Worm (Caenorhabditis elegans) whole organism, late embryonic: ENCODE data around the gene srv-10.

Experiments used
- C08G9.2 ChIP-seq: sonication (generic microtip); optimal IDR thresholded peaks from 2 replicates; lab custom pipeline; 2016; ENCODE audit warnings: mild to moderate bottlenecking, missing genetic modification characterization, moderate library complexity, missing compliant biosample characterization
- F13H6.1 ChIP-seq: sonication (generic microtip); optimal IDR thresholded peaks from 2 replicates; lab custom pipeline; 2016; ENCODE audit warnings: missing genetic modification characterization, missing compliant biosample characterization
- K09A11.1 ChIP-seq: sonication (generic microtip); optimal IDR thresholded peaks from 2 replicates; lab custom pipeline; 2017; ENCODE audit warnings: antibody characterized with exemption, mild to moderate bottlenecking, missing genetic modification characterization, missing compliant biosample characterization; ENCODE audit not compliant: insufficient read depth
- Y22D7AL.16 ChIP-seq: sonication (generic microtip); optimal IDR thresholded peaks from 2 replicates; lab custom pipeline; 2016; ENCODE audit warnings: missing genetic modification characterization, missing compliant biosample characterization
- ama-1 ChIP-seq: fragments of 150-350 bp; optimal IDR thresholded peaks from 2 replicates; lab custom pipeline; 2014
- ceh-14 ChIP-seq: sonication (generic microtip); optimal IDR thresholded peaks from 2 replicates; lab custom pipeline; 2016; ENCODE audit warnings: missing genotype, missing genetic modification characterization, missing compliant biosample characterization
- ceh-18 ChIP-seq: sonication (generic microtip); optimal IDR thresholded peaks from 2 replicates; lab custom pipeline; 2016; ENCODE audit warnings: missing genetic modification characterization, missing compliant biosample characterization
- ceh-2 ChIP-seq: sonication (generic microtip); optimal IDR thresholded peaks from 2 replicates; lab custom pipeline; 2016; ENCODE audit warnings: missing genotype, missing genetic modification characterization, missing compliant biosample characterization
- ceh-22 ChIP-seq: sonication (generic microtip); optimal IDR thresholded peaks from 2 replicates; lab custom pipeline; 2017; ENCODE audit warnings: missing biosample characterization, missing genetic modification characterization
- ceh-30 ChIP-seq: fragments of 150-350 bp; optimal IDR thresholded peaks from 2 replicates; lab custom pipeline; 2014; ENCODE audit warnings: missing biosample characterization, missing genetic modification characterization
- ceh-31 ChIP-seq: sonication (generic microtip); optimal IDR thresholded peaks from 2 replicates; lab custom pipeline; 2016; ENCODE audit warnings: missing genetic modification characterization, missing compliant biosample characterization
- ceh-48 ChIP-seq: sonication (generic microtip); optimal IDR thresholded peaks from 2 replicates; lab custom pipeline; 2016; ENCODE audit warnings: missing genetic modification characterization, inconsistent platforms, missing compliant biosample characterization
- che-1 ChIP-seq: sonication (generic microtip); optimal IDR thresholded peaks from 2 replicates; lab custom pipeline; 2016; ENCODE audit warnings: mild to moderate bottlenecking, missing genetic modification characterization, missing compliant biosample characterization
- dmd-4 ChIP-seq: sonication (generic microtip); optimal IDR thresholded peaks from 2 replicates; lab custom pipeline; 2016; ENCODE audit warnings: borderline replicate concordance, missing genetic modification characterization, missing compliant biosample characterization
- elt-2 ChIP-seq: sonication (generic microtip); optimal IDR thresholded peaks from 2 replicates; lab custom pipeline; 2016; ENCODE audit warnings: missing genetic modification reagents, missing genetic modification characterization, missing compliant biosample characterization
- eyg-1 ChIP-seq: sonication (generic microtip); optimal IDR thresholded peaks from 2 replicates; lab custom pipeline; 2016; ENCODE audit warnings: missing genotype, missing genetic modification characterization, missing compliant biosample characterization
- fax-1 ChIP-seq: sonication (generic microtip); optimal IDR thresholded peaks from 2 replicates; lab custom pipeline; 2016; ENCODE audit warnings: missing genotype, missing genetic modification characterization, missing compliant biosample characterization
- fkh-10 ChIP-seq: fragments of 150-350 bp; optimal IDR thresholded peaks from 2 replicates; lab custom pipeline; 2014; ENCODE audit warnings: missing biosample characterization, missing genetic modification reagents, missing genetic modification characterization
- gmeb-2 ChIP-seq: sonication (generic microtip); optimal IDR thresholded peaks from 2 replicates; lab custom pipeline; 2016; ENCODE audit warnings: missing genetic modification characterization, inconsistent platforms, missing compliant biosample characterization
- hlh-15 ChIP-seq: sonication (generic microtip); optimal IDR thresholded peaks from 2 replicates; lab custom pipeline; 2016; ENCODE audit warnings: missing genetic modification characterization, missing compliant biosample characterization
- hlh-6 ChIP-seq: sonication (generic microtip); optimal IDR thresholded peaks from 2 replicates; lab custom pipeline; 2016; ENCODE audit warnings: missing genotype, missing genetic modification characterization, missing compliant biosample characterization
- lin-11 ChIP-seq: fragments of 200-800 bp; sonication (Bioruptor generic); optimal IDR thresholded peaks from 2 replicates; lab custom pipeline; 2018; ENCODE audit warnings: mild to moderate bottlenecking, missing genetic modification characterization, missing compliant biosample characterization
- madf-2 ChIP-seq: sonication (generic microtip); optimal IDR thresholded peaks from 2 replicates; lab custom pipeline; 2017; ENCODE audit warnings: missing genetic modification characterization, missing compliant biosample characterization
- nhr-11 ChIP-seq: fragments of 150-350 bp; optimal IDR thresholded peaks from 2 replicates; lab custom pipeline; 2014; ENCODE audit warnings: missing biosample characterization, missing genetic modification characterization
- npax-4 ChIP-seq: sonication (generic microtip); optimal IDR thresholded peaks from 2 replicates; lab custom pipeline; 2016; ENCODE audit warnings: missing genetic modification characterization, missing compliant biosample characterization
- pat-9 ChIP-seq: fragments of 200-800 bp; sonication (Bioruptor generic); optimal IDR thresholded peaks from 2 replicates; lab custom pipeline; 2018; ENCODE audit warnings: mild to moderate bottlenecking, missing genetic modification characterization, moderate library complexity, missing compliant biosample characterization
- pha-4 ChIP-seq: fragments of 150-350 bp; optimal IDR thresholded peaks from 2 replicates; lab custom pipeline; 2018; ENCODE audit warnings: missing biosample characterization, missing genetic modification reagents, missing genetic modification characterization
- pqm-1 ChIP-seq: sonication (generic microtip); optimal IDR thresholded peaks from 2 replicates; lab custom pipeline; 2016; ENCODE audit warnings: missing genetic modification characterization, missing compliant biosample characterization
- pros-1 ChIP-seq: fragments of 150-350 bp; optimal IDR thresholded peaks from 2 replicates; lab custom pipeline; 2014; ENCODE audit warnings: missing biosample characterization, missing genetic modification reagents, missing genetic modification characterization
- ref-2 ChIP-seq: sonication (generic microtip); optimal IDR thresholded peaks from 2 replicates; lab custom pipeline; 2016; ENCODE audit warnings: missing genetic modification characterization, missing compliant biosample characterization
- sox-4 ChIP-seq: sonication (generic microtip); optimal IDR thresholded peaks from 2 replicates; lab custom pipeline; 2017; ENCODE audit warnings: mild to moderate bottlenecking, missing genetic modification characterization, inconsistent platforms, missing compliant biosample characterization
- syd-9 ChIP-seq: sonication (generic microtip); optimal IDR thresholded peaks from 2 replicates; lab custom pipeline; 2016; ENCODE audit warnings: mild to moderate bottlenecking, missing genetic modification characterization, moderate library complexity, missing compliant biosample characterization
- tbx-2 ChIP-seq: sonication (generic microtip); optimal IDR thresholded peaks from 2 replicates; lab custom pipeline; 2016; ENCODE audit warnings: missing genetic modification characterization, missing compliant biosample characterization
- tbx-7 ChIP-seq: sonication (generic microtip); optimal IDR thresholded peaks from 2 replicates; lab custom pipeline; 2016; ENCODE audit warnings: missing genotype, missing genetic modification characterization, missing compliant biosample characterization
- unc-42 ChIP-seq: sonication (generic microtip); optimal IDR thresholded peaks from 2 replicates; lab custom pipeline; 2016; ENCODE audit warnings: missing genotype, missing genetic modification characterization, missing compliant biosample characterization
- zip-5 ChIP-seq: sonication (generic microtip); optimal IDR thresholded peaks from 2 replicates; lab custom pipeline; 2016; ENCODE audit warnings: missing genetic modification characterization, missing compliant biosample characterization

Gene srv-10

DNA sequence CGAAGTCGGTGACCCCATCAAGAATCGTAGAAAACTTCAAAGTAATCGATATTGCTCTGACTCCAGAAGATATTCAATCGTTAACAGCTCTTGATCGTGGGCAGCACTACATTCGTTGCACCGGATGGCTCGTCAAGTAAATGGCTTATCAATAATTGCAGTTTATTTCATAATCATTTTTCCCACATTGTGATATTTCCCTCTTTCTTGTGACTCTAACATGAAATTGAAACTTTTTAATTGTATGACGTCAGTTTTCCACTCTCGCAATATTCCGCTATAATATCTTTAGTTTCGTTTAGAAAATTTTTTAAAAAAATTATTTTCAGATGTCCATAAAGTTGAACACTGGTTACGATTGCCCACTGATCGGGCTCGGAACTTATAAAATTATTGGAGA, 15.8 kb upstream of the srv-10 start, which contains the start of gene F53F1.3:
Gene F53F1.3 (plus strand): TSS at position 330 of the 400 bp plus-strand sequence.
- TF ChIP-seq ceh-22 (no peak), dmd-4 (tag; lab: Kevin White, UChicago) (no peak), pqm-1 (tag; lab: Kevin White, UChicago) (no peak), eyg-1 (no peak), ceh-30 (no peak), tbx-7 (tag; lab: Kevin White, UChicago) (no peak), Y22D7AL.16 (tag; lab: Kevin White, UChicago) (no peak), che-1 (tag; lab: Kevin White, UChicago) (no peak), ceh-48 (tag; lab: Kevin White, UChicago) (no peak), elt-2 (tag; lab: Kevin White, UChicago) (no peak), lin-11 (tag; lab: Kevin White, UChicago) (no peak), madf-2 (tag; lab: Kevin White, UChicago) (no peak), zip-5 (tag; lab: Kevin White, UChicago) (no peak), sox-4 (no peak)
- TF ChIP-seq, all 69 proteins: peak for 0

DNA sequence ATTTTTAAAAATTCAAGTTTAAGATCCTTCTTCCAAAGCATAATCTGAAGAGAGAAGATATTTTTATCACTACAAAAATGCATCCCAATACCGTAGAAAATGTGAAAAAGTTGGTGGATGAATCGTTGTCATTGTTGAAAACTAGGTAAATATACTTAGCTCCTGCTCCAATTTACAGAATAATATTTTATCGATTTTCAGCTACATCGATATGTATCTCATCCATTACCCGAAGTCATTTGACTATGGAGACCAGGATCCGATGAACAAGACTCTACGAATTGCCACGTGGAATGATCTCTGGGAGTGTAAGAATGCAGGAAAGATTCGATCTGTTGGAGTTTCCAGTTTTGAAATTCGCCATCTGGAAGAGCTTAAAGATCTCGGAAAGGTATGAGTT, 15.3 kb upstream of the srv-10 start:
- TF ChIP-seq syd-9 (tag; lab: Kevin White, UChicago) = no peak
- TF ChIP-seq lin-11 (tag; lab: Kevin White, UChicago) = no peak
- no peak for TF ChIP-seq ceh-48 (tag; lab: Kevin White, UChicago)
- no peak for TF ChIP-seq nhr-11 (tag; lab: Kevin White, UChicago)
- TF ChIP-seq pat-9 (tag; lab: Kevin White, UChicago) = no peak
- no peak for TF ChIP-seq pha-4
- no peak for TF ChIP-seq hlh-6 (tag; lab: Kevin White, UChicago)
- TF ChIP-seq unc-42 (tag; lab: Kevin White, UChicago) = no peak
- no peak for TF ChIP-seq Y22D7AL.16 (tag; lab: Kevin White, UChicago)
- no peak for TF ChIP-seq madf-2 (tag; lab: Kevin White, UChicago)
- no peak for TF ChIP-seq ceh-18 (tag; lab: Kevin White, UChicago)
- no peak for TF ChIP-seq fax-1
- TF ChIP-seq sox-4 = no peak
- TF ChIP-seq pros-1 = no peak
- no peak for TF ChIP-seq zip-5 (tag; lab: Kevin White, UChicago)
- no peak for TF ChIP-seq tbx-7 (tag; lab: Kevin White, UChicago)
- no peak for TF ChIP-seq gmeb-2 (tag; lab: Kevin White, UChicago)
- TF ChIP-seq ceh-22 = no peak
- TF ChIP-seq hlh-15 (tag; lab: Kevin White, UChicago) = no peak

ce11 chrV:13409089-13409488, 14.6 kb upstream of the srv-10 start:
- TF ChIP-seq ceh-14 (tag; lab: Kevin White, UChicago) (peak; percentile 66), ceh-2 (tag; lab: Kevin White, UChicago) (peak; percentile 52), tbx-7 (tag; lab: Kevin White, UChicago) (peak; percentile 37), K09A11.1 (tag; lab: Kevin White, UChicago) (no peak), ceh-31 (tag; lab: Kevin White, UChicago) (peak; percentile 61), che-1 (tag; lab: Kevin White, UChicago) (no peak), ref-2 (tag; lab: Kevin White, UChicago) (peak; percentile 26), zip-5 (tag; lab: Kevin White, UChicago) (peak; percentile 11), C08G9.2 (tag; lab: Kevin White, UChicago) (peak; percentile 57), unc-42 (tag; lab: Kevin White, UChicago) (peak; percentile 12)

DNA sequence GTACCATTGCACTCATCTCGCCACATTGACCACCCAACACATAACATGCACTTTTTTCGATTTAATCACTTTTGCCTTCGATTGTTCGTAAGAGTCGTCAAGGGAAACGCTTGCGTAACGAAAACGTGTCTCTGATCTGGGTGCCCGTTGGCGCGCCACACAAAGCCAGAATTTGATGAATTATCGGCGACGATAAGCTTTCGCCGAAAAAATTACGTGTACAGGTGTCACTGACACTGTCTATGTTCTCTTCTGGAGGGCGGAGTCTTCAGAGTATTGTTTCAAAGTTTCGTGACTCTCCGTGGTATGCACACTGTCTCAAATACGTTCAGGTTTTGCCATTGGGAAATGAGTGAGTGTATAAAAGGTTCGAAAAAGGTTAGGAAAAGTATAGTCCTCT, 13.0 kb upstream of the srv-10 start, which contains the start of gene F53F1.4:
Gene F53F1.4 (plus strand): TSS at position 390 of the 400 bp plus-strand sequence.
- TF ChIP-seq F13H6.1 (tag; lab: Kevin White, UChicago) (no peak), hlh-15 (tag; lab: Kevin White, UChicago) (no peak), ceh-22 (no peak), tbx-2 (no peak), npax-4 (tag; lab: Kevin White, UChicago) (no peak), fkh-10 (GFP tag; lab: Kevin White, UChicago) (no peak), ama-1 (lab: Kevin White, UChicago) (no peak)
- TF ChIP-seq, all 69 proteins: peak for 0
